Worm (Caenorhabditis elegans): Measurements from ENCODE around the gene Y62E10A.20.

DNA sequence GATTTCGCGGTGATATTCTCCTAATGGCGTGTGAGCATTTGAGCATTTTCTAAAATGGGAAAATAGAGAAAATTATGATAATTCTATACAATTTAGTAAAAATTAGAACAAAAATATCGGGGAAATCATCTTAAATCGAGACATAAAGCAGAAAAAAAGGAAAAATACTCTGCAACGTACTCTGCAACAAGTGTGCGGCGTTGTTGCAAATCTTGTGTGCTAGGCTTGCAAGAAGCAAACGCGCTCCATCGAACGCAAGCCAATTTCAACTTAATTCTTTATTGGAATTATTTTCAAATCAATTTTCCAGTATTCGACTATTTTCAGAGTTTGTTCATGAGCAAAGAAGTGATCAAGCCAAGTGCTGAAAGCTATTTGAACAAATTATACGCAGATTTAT, at the start of gene Y62E10A.20, which contains the start of the genes Y62E10A.23 and mdt-9:
- TF ChIP-seq ztf-11 (tag; optimal IDR thresholded peaks at IDR 0.05) (peak; percentile 72), nhr-76 (tag; optimal IDR thresholded peaks at IDR 0.05) (peak; percentile 64), elt-3 (tag; optimal IDR thresholded peaks at IDR 0.05) (no peak), lin-13 (tag; optimal IDR thresholded peaks at IDR 0.05) (peak; percentile 63), pha-4 (tag; optimal IDR thresholded peaks at IDR 0.05) (peak; percentile 64), cnd-1 (tag; optimal IDR thresholded peaks at IDR 0.05) (peak; percentile 58), blmp-1 (tag; optimal IDR thresholded peaks at IDR 0.05) (peak; percentile 57)
